Worm (Caenorhabditis elegans): Measurements from ENCODE around the gene srh-92.

DNA sequence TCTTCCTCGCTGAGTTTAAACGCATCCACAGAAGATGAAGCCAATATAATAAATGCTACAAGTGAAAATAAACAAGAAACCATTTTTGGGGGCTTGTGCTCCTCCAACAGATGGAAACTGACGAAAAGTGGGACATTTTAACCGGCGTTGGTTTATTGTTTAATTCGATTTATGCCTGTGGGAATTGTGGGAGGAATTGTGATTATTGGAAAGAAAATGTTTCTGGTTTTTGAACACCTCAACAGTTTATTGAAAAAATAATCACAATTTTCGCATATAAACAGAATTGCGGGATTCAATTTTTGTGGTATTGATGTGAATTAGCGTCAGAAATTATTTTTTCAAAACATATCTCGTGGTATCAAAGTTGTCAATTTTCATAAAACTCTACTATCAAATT lies 6.6 kb downstream of the srh-92 start, which contains the start of gene try-8:
- TF ChIP-seq dao-5 (tag; optimal IDR thresholded peaks at IDR 0.05) (no peak), W03F9.2 (tag; optimal IDR thresholded peaks at IDR 0.05) (no peak), him-1 (tag; optimal IDR thresholded peaks at IDR 0.05) (no peak)
